Worm (Caenorhabditis elegans) whole organism, early embryonic: ENCODE measurements around the gene Y27F2A.11.
"Not testable (repeated sequence)": the region's sequence is repeated elsewhere in the genome, so short reads cannot be mapped to it uniquely, and the experiment has no call there.

ENCODE experiments used
- ama-1 ChIP-seq: fragments of 150-350 bp; optimal IDR thresholded peaks from 2 replicates; lab custom pipeline; 2014
- ets-7 ChIP-seq: sonication (generic microtip); optimal IDR thresholded peaks from 2 replicates; lab custom pipeline; 2016; ENCODE audit warnings: missing genotype, missing genetic modification characterization, missing compliant biosample characterization
- flt-1 ChIP-seq: fragments of 200-800 bp; sonication (Bioruptor generic); IDR thresholded peaks from 2 replicates; pipeline ENCODE4 v1.3.6; 2022; ENCODE audit warnings: missing genetic modification characterization, missing compliant biosample characterization
- hnd-1 ChIP-seq: sonication (generic microtip); optimal IDR thresholded peaks from 2 replicates; lab custom pipeline; 2016; ENCODE audit warnings: missing genetic modification characterization, missing compliant biosample characterization
- tra-4 ChIP-seq: sonication (generic microtip); optimal IDR thresholded peaks from 2 replicates; lab custom pipeline; 2017; ENCODE audit warnings: missing genetic modification characterization, missing compliant biosample characterization

DNA sequence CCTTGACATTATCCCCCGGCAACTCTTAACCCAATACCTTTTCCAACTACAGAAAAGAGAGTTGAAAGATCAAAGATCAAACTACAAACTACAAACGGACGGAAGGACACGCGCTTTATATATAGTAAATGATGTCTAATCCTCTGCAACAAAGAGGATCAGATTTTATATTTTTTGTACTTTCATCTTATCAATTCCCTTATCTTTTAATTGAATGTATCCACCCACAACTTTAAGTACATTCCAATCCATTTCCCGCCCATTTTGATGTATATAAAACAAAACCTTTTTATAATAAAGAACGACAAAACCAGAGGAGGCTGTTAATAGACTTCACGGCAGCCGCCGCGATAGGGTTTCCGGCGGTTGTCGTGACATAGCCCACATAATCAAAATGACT is 11.5 kb upstream of the Y27F2A.11 start, which contains the start of gene sri-40:
- not testable (repeated sequence) for TF ChIP-seq ama-1 (lab: Kevin White, UChicago); ets-7; tra-4 (tag; lab: Kevin White, UChicago); hnd-1 (tag; lab: Kevin White, UChicago); flt-1 (GFP tag; lab: Robert Waterston, UW)
